Worm (Caenorhabditis elegans): ENCODE measurements around the gene Y62H9A.14.

- no peak for TF ChIP-seq ref-1 (GFP tag; conservative IDR thresholded peaks at IDR 0.05)
- no peak for TF ChIP-seq med-1 (GFP tag; optimal IDR thresholded peaks at IDR 0.05; ENCODE audit: insufficient read depth)
- no peak for TF ChIP-seq klf-2 (GFP tag; conservative IDR thresholded peaks at IDR 0.05)
- TF ChIP-seq cog-1 (tag; optimal IDR thresholded peaks at IDR 0.05), result no peak
- TF ChIP-seq ztf-23 (GFP tag; IDR thresholded peaks at IDR 0.05), result no peak
- TF ChIP-seq flt-1 (GFP tag; IDR thresholded peaks at IDR 0.05), result 0 out of 2 replicates have a peak, but pooled peaks have one; percentile 32
- TF ChIP-seq tab-1 (GFP tag; IDR thresholded peaks at IDR 0.05), result 0 out of 2 replicates have a peak, but pooled peaks have one; percentile 32
These were observed 12.5 kb downstream of the Y62H9A.14 start for ce11 chrX:11933547-11933946.

All from whole organism, midembryonic.